Worm (Caenorhabditis elegans) whole organism, young adult: ENCODE results near the gene Y25C1A.7.

Experiments used
- B0019.2 ChIP-seq: fragments of 200-800 bp; sonication (Bioruptor generic); conservative IDR thresholded peaks from 2 replicates; pipeline ENCODE4 v1.3.6; 2022; ENCODE audit warnings: missing genetic modification reagents, missing genetic modification characterization, missing compliant biosample characterization
- B0035.1 ChIP-seq: sonication (generic microtip); optimal IDR thresholded peaks from 2 replicates; lab custom pipeline; 2016; ENCODE audit warnings: missing genetic modification characterization, mild to moderate bottlenecking, missing compliant biosample characterization, missing genotype, missing genetic modification reagents
- C17E4.6 ChIP-seq: fragments of 200-800 bp; sonication (Bioruptor generic); IDR thresholded peaks from 2 replicates; pipeline ENCODE4 v1.3.6; 2022; ENCODE audit warnings: missing genetic modification reagents, missing genetic modification characterization, missing compliant biosample characterization
- F52B5.7 ChIP-seq: sonication (generic microtip); optimal IDR thresholded peaks from 2 replicates; lab custom pipeline; 2016; ENCODE audit warnings: mild to moderate bottlenecking, missing genetic modification characterization, missing compliant biosample characterization
- F55B11.4 ChIP-seq: sonication (generic microtip); optimal IDR thresholded peaks from 2 replicates; lab custom pipeline; 2016; ENCODE audit warnings: missing compliant biosample characterization, missing genetic modification characterization, borderline replicate concordance; ENCODE audit not compliant: insufficient read depth
- F57A8.1 ChIP-seq: fragments of 200-800 bp; sonication (Bioruptor generic); optimal IDR thresholded peaks from 2 replicates; lab custom pipeline; 2018; ENCODE audit warnings: mild to moderate bottlenecking, missing genetic modification characterization, moderate library complexity, missing compliant biosample characterization
- T26A5.8 ChIP-seq: sonication (generic microtip); optimal IDR thresholded peaks from 2 replicates; lab custom pipeline; 2016; ENCODE audit warnings: missing genetic modification characterization, missing compliant biosample characterization
- Y53G8AR.9 ChIP-seq: fragments of 200-800 bp; sonication (Bioruptor generic); conservative IDR thresholded peaks from 2 replicates; pipeline ENCODE4 v1.3.6; 2022; ENCODE audit warnings: missing genetic modification reagents, missing genetic modification characterization, missing compliant biosample characterization
- Y79H2A.3 ChIP-seq: fragments of 200-800 bp; sonication (Bioruptor generic); conservative IDR thresholded peaks from 2 replicates; pipeline ENCODE4 v1.3.6; 2022; ENCODE audit warnings: missing genetic modification reagents, missing genetic modification characterization, missing compliant biosample characterization
- akir-1 ChIP-seq: fragments of 200-800 bp; sonication (Bioruptor generic); optimal IDR thresholded peaks from 2 replicates; lab custom pipeline; 2018; ENCODE audit warnings: mild to moderate bottlenecking, missing genetic modification characterization, moderate library complexity, missing compliant biosample characterization
- ama-1 ChIP-seq, 3 experiments: fragments of 150-350 bp in 1 of 3; sonication (generic microtip) in 2 of 3; optimal IDR thresholded peaks; 2 replicates each; lab custom pipeline; 2014 to 2018; ENCODE audit warnings: missing biosample characterization in 2 of 3, missing genetic modification characterization in 2 of 3, missing genetic modification reagents in 2 of 3
- aptf-3 ChIP-seq: fragments of 200-800 bp; sonication (Bioruptor generic); IDR thresholded peaks from 2 replicates; pipeline ENCODE4 v1.3.6; 2022; ENCODE audit warnings: missing genetic modification characterization, missing compliant biosample characterization
- cebp-1 ChIP-seq, 2 experiments: fragments of 200-800 bp in 1 of 2; sonication (Bioruptor generic) in 1 of 2; sonication (generic microtip) in 1 of 2; IDR thresholded peaks in 1 of 2; optimal IDR thresholded peaks in 1 of 2; 2 replicates each; pipeline versions ENCODE4 v1.3.6 to Lab custom; 2017 to 2022; ENCODE audit warnings: missing compliant biosample characterization in 2 of 2, missing genetic modification characterization in 2 of 2, mild to moderate bottlenecking in 1 of 2, missing genetic modification reagents in 1 of 2, moderate library complexity in 1 of 2
- ceh-40 ChIP-seq: fragments of 200-800 bp; sonication (Bioruptor generic); IDR thresholded peaks from 2 replicates; pipeline ENCODE4 v1.3.6; 2022; ENCODE audit warnings: missing genetic modification characterization, missing compliant biosample characterization
- egl-44 ChIP-seq: fragments of 200-800 bp; sonication (Bioruptor generic); IDR thresholded peaks from 2 replicates; pipeline ENCODE4 v1.3.6; 2022; ENCODE audit warnings: missing genetic modification reagents, missing genetic modification characterization, missing compliant biosample characterization
- hmg-20 ChIP-seq: fragments of 200-800 bp; sonication (Bioruptor generic); IDR thresholded peaks from 2 replicates; pipeline ENCODE4 v1.3.6; 2022; ENCODE audit warnings: missing genetic modification reagents, missing genetic modification characterization, missing compliant biosample characterization
- hrde-1 ChIP-seq: sonication (generic microtip); optimal IDR thresholded peaks from 2 replicates; lab custom pipeline; 2016; ENCODE audit warnings: missing genetic modification characterization, mild to moderate bottlenecking, missing compliant biosample characterization, moderate library complexity, missing genotype, missing genetic modification reagents, borderline replicate concordance
- hsf-1 ChIP-seq: fragments of 200-800 bp; sonication (Bioruptor generic); IDR thresholded peaks from 2 replicates; pipeline ENCODE4 v1.3.6; 2022; ENCODE audit warnings: missing genetic modification reagents, missing genetic modification characterization, missing compliant biosample characterization
- lag-1 ChIP-seq: fragments of 200-800 bp; sonication (Bioruptor generic); IDR thresholded peaks from 2 replicates; pipeline ENCODE4 v1.3.6; 2022; ENCODE audit warnings: missing genetic modification reagents, missing genetic modification characterization, missing compliant biosample characterization
- madf-10 ChIP-seq: sonication (generic microtip); optimal IDR thresholded peaks from 2 replicates; lab custom pipeline; 2016; ENCODE audit warnings: mild to moderate bottlenecking, missing genetic modification characterization, missing compliant biosample characterization
- madf-3 ChIP-seq: fragments of 200-800 bp; sonication (Bioruptor generic); IDR thresholded peaks from 2 replicates; pipeline ENCODE4 v1.3.6; 2022; ENCODE audit warnings: missing genetic modification reagents, missing genetic modification characterization, missing compliant biosample characterization
- mcd-1 ChIP-seq: fragments of 200-800 bp; sonication (Bioruptor generic); IDR thresholded peaks from 2 replicates; pipeline ENCODE4 v1.3.6; 2022; ENCODE audit warnings: missing genetic modification reagents, missing genetic modification characterization, missing compliant biosample characterization
- mes-4 ChIP-seq: sonication (generic microtip); optimal IDR thresholded peaks from 2 replicates; lab custom pipeline; 2016; ENCODE audit warnings: missing genotype, missing genetic modification characterization, missing compliant biosample characterization
- mxl-1 ChIP-seq: sonication (generic microtip); optimal IDR thresholded peaks from 2 replicates; lab custom pipeline; 2016; ENCODE audit warnings: missing genetic modification characterization, missing compliant biosample characterization
- nfya-2 ChIP-seq: fragments of 200-800 bp; sonication (Bioruptor generic); IDR thresholded peaks from 2 replicates; pipeline ENCODE4 v1.3.6; 2022; ENCODE audit warnings: missing genetic modification reagents, missing genetic modification characterization, missing compliant biosample characterization
- nhr-120 ChIP-seq: fragments of 200-800 bp; sonication (Bioruptor generic); IDR thresholded peaks from 2 replicates; pipeline ENCODE4 v1.3.6; 2022; ENCODE audit warnings: missing genetic modification characterization, missing compliant biosample characterization
- nhr-90 ChIP-seq: sonication (generic microtip); optimal IDR thresholded peaks from 2 replicates; lab custom pipeline; 2016; ENCODE audit warnings: missing genotype, mild to moderate bottlenecking, missing genetic modification characterization, missing compliant biosample characterization
- rcor-1 ChIP-seq: fragments of 200-800 bp; sonication (Bioruptor generic); IDR thresholded peaks from 2 replicates; pipeline ENCODE4 v1.3.6; 2022; ENCODE audit warnings: missing genetic modification reagents, missing genetic modification characterization, missing compliant biosample characterization
- rec-8 ChIP-seq, 2 experiments: sonication (generic microtip); optimal IDR thresholded peaks; 2 replicates each; lab custom pipeline; 2016; ENCODE audit warnings: mild to moderate bottlenecking in 2 of 2, missing genetic modification characterization in 2 of 2, missing genetic modification reagents in 2 of 2, missing genotype in 2 of 2, missing biosample characterization in 1 of 2, missing compliant biosample characterization in 1 of 2, moderate library complexity in 1 of 2
- sdz-38 ChIP-seq: sonication (generic microtip); optimal IDR thresholded peaks from 2 replicates; lab custom pipeline; 2016; ENCODE audit warnings: missing genotype, missing genetic modification characterization, missing compliant biosample characterization
- snpc-4 ChIP-seq, 5 experiments: fragments of 150-350 bp in 1 of 5; sonication (generic microtip) in 4 of 5; optimal IDR thresholded peaks; 2 replicates each; lab custom pipeline; 2014 to 2018; ENCODE audit warnings: missing genetic modification characterization in 5 of 5, missing biosample characterization in 3 of 5, antibody characterized with exemption in 2 of 5, mild to moderate bottlenecking in 2 of 5, missing compliant biosample characterization in 2 of 5, missing genotype in 2 of 5, moderate library complexity in 2 of 5, missing genetic modification reagents in 1 of 5
- sptf-2 ChIP-seq: fragments of 200-800 bp; sonication (Bioruptor generic); optimal IDR thresholded peaks from 2 replicates; lab custom pipeline; 2018; ENCODE audit warnings: mild to moderate bottlenecking, missing genetic modification characterization, missing compliant biosample characterization
- tbp1 ChIP-seq: fragments of 200-800 bp; sonication (Bioruptor generic); optimal IDR thresholded peaks from 2 replicates; lab custom pipeline; 2018; ENCODE audit warnings: mild to moderate bottlenecking, missing genetic modification characterization, missing compliant biosample characterization
- tlf-1 ChIP-seq: fragments of 200-800 bp; sonication (Bioruptor generic); optimal IDR thresholded peaks from 2 replicates; lab custom pipeline; 2018; ENCODE audit warnings: mild to moderate bottlenecking, missing genetic modification characterization, missing compliant biosample characterization
- zfh-2 ChIP-seq: fragments of 200-800 bp; sonication (Bioruptor generic); conservative IDR thresholded peaks from 2 replicates; pipeline ENCODE4 v1.3.6; 2022; ENCODE audit warnings: missing genetic modification reagents, missing genetic modification characterization, missing compliant biosample characterization
- ztf-18 ChIP-seq: sonication (generic microtip); optimal IDR thresholded peaks from 2 replicates; lab custom pipeline; 2016; ENCODE audit warnings: missing genotype, mild to moderate bottlenecking, missing genetic modification characterization, missing compliant biosample characterization
- ztf-25 ChIP-seq: fragments of 200-800 bp; sonication (Bioruptor generic); IDR thresholded peaks from 2 replicates; pipeline ENCODE4 v1.3.6; 2022; ENCODE audit warnings: missing genetic modification reagents, missing genetic modification characterization, missing compliant biosample characterization
- ztf-3 ChIP-seq: fragments of 200-800 bp; sonication (Bioruptor generic); optimal IDR thresholded peaks from 2 replicates; lab custom pipeline; 2018; ENCODE audit warnings: mild to moderate bottlenecking, missing genetic modification characterization, missing compliant biosample characterization

The Y25C1A.7 gene

ce11 chrII:3065086-3065485 is 5.8 kb downstream of the Y25C1A.7 start:
- TF ChIP-seq madf-3 (GFP tag; lab: Robert Waterston, UW) (no peak), Y79H2A.3 (GFP tag; lab: Robert Waterston, UW) (no peak), ztf-25 (GFP tag; lab: Robert Waterston, UW) (no peak), ama-1 (optimal IDR thresholded peaks at IDR 0.05; lab: Kevin White, UChicago) (no peak), ama-1 (GFP tag; optimal IDR thresholded peaks at IDR 0.05; lab: Kevin White, UChicago) (no peak), mxl-1 (no peak), rcor-1 (GFP tag; lab: Robert Waterston, UW) (no peak), egl-44 (GFP tag; lab: Robert Waterston, UW) (no peak), rec-8 (tag; optimal IDR thresholded peaks at IDR 0.05; lab: Kevin White, UChicago) (no peak), snpc-4 (GFP tag; optimal IDR thresholded peaks at IDR 0.05; lab: Kevin White, UChicago) (no peak), snpc-4 (tag; optimal IDR thresholded peaks at IDR 0.05; lab: Kevin White, UChicago) (no peak), nhr-90 (tag; lab: Kevin White, UChicago) (no peak), ztf-3 (GFP tag; lab: Kevin White, UChicago) (no peak), hmg-20 (GFP tag; lab: Robert Waterston, UW) (no peak), tbp1 (GFP tag; lab: Kevin White, UChicago) (no peak), ztf-18 (tag; lab: Kevin White, UChicago) (no peak), sdz-38 (tag; lab: Kevin White, UChicago) (no peak)
- TF ChIP-seq, all 124 proteins: peak for 0

- no peak for TF ChIP-seq cebp-1 (GFP tag; IDR thresholded peaks at IDR 0.05; lab: Robert Waterston, UW)
- no peak for TF ChIP-seq cebp-1 (tag; optimal IDR thresholded peaks at IDR 0.05; lab: Kevin White, UChicago)
- no peak for TF ChIP-seq nfya-2 (GFP tag; lab: Robert Waterston, UW)
- no peak for TF ChIP-seq B0035.1 (tag; lab: Kevin White, UChicago)
- TF ChIP-seq T26A5.8 (tag; lab: Kevin White, UChicago): no peak
These were observed 6.2 kb downstream of the Y25C1A.7 start for ce11 chrII:3064631-3065030.

- TF ChIP-seq Y79H2A.3 (GFP tag; lab: Robert Waterston, UW): no peak
- no peak for TF ChIP-seq cebp-1 (GFP tag; IDR thresholded peaks at IDR 0.05; lab: Robert Waterston, UW)
- no peak for TF ChIP-seq cebp-1 (tag; optimal IDR thresholded peaks at IDR 0.05; lab: Kevin White, UChicago)
These were observed 6.9 kb downstream of the Y25C1A.7 start for ce11 chrII:3063984-3064383.

- no peak for TF ChIP-seq hrde-1
- no peak for TF ChIP-seq tlf-1 (GFP tag; lab: Kevin White, UChicago)
- no peak for TF ChIP-seq mes-4 (tag; lab: Kevin White, UChicago)
- no peak for TF ChIP-seq B0019.2 (GFP tag; lab: Robert Waterston, UW)
- no peak for TF ChIP-seq zfh-2 (GFP tag; lab: Robert Waterston, UW)
- no peak for TF ChIP-seq C17E4.6 (GFP tag; lab: Robert Waterston, UW)
- TF ChIP-seq akir-1 (GFP tag; lab: Kevin White, UChicago): no peak
- no peak for TF ChIP-seq F52B5.7
- no peak for TF ChIP-seq hsf-1 (GFP tag; lab: Robert Waterston, UW)
- no peak for TF ChIP-seq F57A8.1 (GFP tag; lab: Kevin White, UChicago)
- no peak for TF ChIP-seq mcd-1 (GFP tag; lab: Robert Waterston, UW)
- TF ChIP-seq lag-1 (GFP tag; lab: Robert Waterston, UW): no peak
- TF ChIP-seq Y53G8AR.9: no peak
- no peak for TF ChIP-seq sptf-2 (GFP tag; lab: Kevin White, UChicago)
- no peak for TF ChIP-seq aptf-3 (GFP tag; lab: Robert Waterston, UW)
- no peak for TF ChIP-seq madf-10 (tag; lab: Kevin White, UChicago)
- TF ChIP-seq ceh-40 (GFP tag; lab: Robert Waterston, UW): no peak
- no peak for TF ChIP-seq nhr-120 (GFP tag; lab: Robert Waterston, UW)
- no peak for TF ChIP-seq snpc-4 (GFP tag; optimal IDR thresholded peaks at IDR 0.05; lab: Kevin White, UChicago)
- no peak for TF ChIP-seq snpc-4 (tag; optimal IDR thresholded peaks at IDR 0.05; lab: Kevin White, UChicago)
- TF ChIP-seq F55B11.4: no peak
These were observed 7.5 kb downstream of the Y25C1A.7 start for ce11 chrII:3063366-3063765.
